Fruit fly (Drosophila melanogaster) whole organism, prepupa: ENCODE data around the gene eIF3l.

Experiments
- CG10631 ChIP-seq: fragments of 200-800 bp; sonication (Bioruptor generic); optimal IDR thresholded peaks from 2 replicates; lab custom pipeline; 2016; ENCODE audit warnings: missing biosample characterization, missing genetic modification characterization
- CG10669 ChIP-seq: fragments of 200-800 bp; sonication (Bioruptor generic); optimal IDR thresholded peaks from 3 replicates; lab custom pipeline; 2018; ENCODE audit warnings: missing biosample characterization, mild to moderate bottlenecking, missing genetic modification characterization, moderate library complexity
- CG11294 ChIP-seq: fragments of 200-800 bp; sonication (Bioruptor generic); IDR thresholded peaks from 2 replicates; pipeline ENCODE4 v1.3.6; 2022; ENCODE audit warnings: missing biosample characterization, missing genetic modification characterization
- CG11902 ChIP-seq: fragments of 200-800 bp; sonication (Bioruptor generic); optimal IDR thresholded peaks from 3 replicates; lab custom pipeline; 2016; ENCODE audit warnings: missing biosample characterization, missing genetic modification characterization
- CG1621 ChIP-seq: fragments of 200-800 bp; sonication (Bioruptor generic); optimal IDR thresholded peaks from 3 replicates; lab custom pipeline; 2018; ENCODE audit warnings: missing biosample characterization, mild to moderate bottlenecking, missing genetic modification characterization
- CG3032 ChIP-seq: fragments of 200-800 bp; optimal IDR thresholded peaks from 2 replicates; lab custom pipeline; 2019; ENCODE audit warnings: missing biosample characterization, mild to moderate bottlenecking, missing genetic modification characterization, moderate library complexity
- CG32006 ChIP-seq: fragments of 200-800 bp; sonication (Bioruptor generic); optimal IDR thresholded peaks from 3 replicates; lab custom pipeline; 2017; ENCODE audit warnings: missing biosample characterization, mild to moderate bottlenecking, missing genetic modification characterization
- CG34406 ChIP-seq: fragments of 200-800 bp; sonication (Bioruptor generic); optimal IDR thresholded peaks from 3 replicates; lab custom pipeline; 2016; ENCODE audit warnings: missing biosample characterization, missing genetic modification characterization
- CG6163 ChIP-seq: fragments of 200-800 bp; sonication (Bioruptor generic); IDR thresholded peaks from 3 replicates; pipeline ENCODE4 v1.3.6; 2022; ENCODE audit warnings: missing biosample characterization, missing genetic modification characterization
- CG6276 ChIP-seq: fragments of 200-800 bp; sonication (Bioruptor generic); optimal IDR thresholded peaks from 2 replicates; lab custom pipeline; 2017; ENCODE audit warnings: missing biosample characterization, mild to moderate bottlenecking, missing genetic modification characterization
- CG6854 ChIP-seq: fragments of 200-800 bp; sonication (Bioruptor generic); optimal IDR thresholded peaks from 2 replicates; lab custom pipeline; 2017; ENCODE audit warnings: missing biosample characterization, mild to moderate bottlenecking, missing genetic modification characterization
- CG8319 ChIP-seq: fragments of 200-800 bp; sonication (Bioruptor generic); optimal IDR thresholded peaks from 3 replicates; lab custom pipeline; 2016; ENCODE audit warnings: missing biosample characterization, missing genetic modification characterization
- CG8632 ChIP-seq: fragments of 200-800 bp; sonication (Bioruptor generic); optimal IDR thresholded peaks from 3 replicates; lab custom pipeline; 2016; ENCODE audit warnings: missing biosample characterization, missing genetic modification characterization
- CG9139 ChIP-seq: fragments of 200-800 bp; sonication (Bioruptor generic); optimal IDR thresholded peaks from 3 replicates; lab custom pipeline; 2017; ENCODE audit warnings: missing biosample characterization, mild to moderate bottlenecking, missing genetic modification characterization
- Eip75B ChIP-seq: fragments of 200-800 bp; sonication (Bioruptor generic); optimal IDR thresholded peaks from 3 replicates; lab custom pipeline; 2016; ENCODE audit warnings: missing biosample characterization, missing genetic modification characterization
- Ets21C ChIP-seq: fragments of 200-800 bp; sonication (Bioruptor generic); optimal IDR thresholded peaks from 3 replicates; lab custom pipeline; 2016; ENCODE audit warnings: missing biosample characterization, missing genetic modification characterization
- Lpt ChIP-seq: fragments of 200-800 bp; sonication (Bioruptor generic); optimal IDR thresholded peaks from 3 replicates; lab custom pipeline; 2016; ENCODE audit warnings: missing biosample characterization, missing genetic modification characterization
- Met ChIP-seq: fragments of 200-800 bp; sonication (Bioruptor generic); optimal IDR thresholded peaks from 3 replicates; lab custom pipeline; 2016; ENCODE audit warnings: missing biosample characterization, missing genetic modification characterization
- OdsH ChIP-seq: fragments of 200-800 bp; sonication (Bioruptor generic); optimal IDR thresholded peaks from 3 replicates; lab custom pipeline; 2016; ENCODE audit warnings: missing biosample characterization, missing genetic modification characterization
- Smox ChIP-seq: fragments of 200-800 bp; sonication (Bioruptor generic); optimal IDR thresholded peaks from 3 replicates; lab custom pipeline; 2016; ENCODE audit warnings: missing biosample characterization, missing genetic modification characterization
- Sox102F ChIP-seq: fragments of 200-800 bp; sonication (Bioruptor generic); optimal IDR thresholded peaks from 2 replicates; lab custom pipeline; 2016; ENCODE audit warnings: missing biosample characterization, mild to moderate bottlenecking, missing genetic modification characterization
- eg ChIP-seq: fragments of 200-800 bp; sonication (Bioruptor generic); IDR thresholded peaks from 3 replicates; pipeline ENCODE4 v1.3.6; 2022; ENCODE audit warnings: missing biosample characterization, missing genetic modification characterization
- esn ChIP-seq: fragments of 200-800 bp; sonication (Bioruptor generic); optimal IDR thresholded peaks from 2 replicates; lab custom pipeline; 2016; ENCODE audit warnings: missing biosample characterization, mild to moderate bottlenecking, missing genetic modification characterization, moderate library complexity
- net ChIP-seq: fragments of 200-800 bp; sonication (Bioruptor generic); optimal IDR thresholded peaks from 3 replicates; lab custom pipeline; 2016; ENCODE audit warnings: missing biosample characterization, missing genetic modification characterization
- pdm3 ChIP-seq: fragments of 200-800 bp; sonication (Bioruptor generic); optimal IDR thresholded peaks from 3 replicates; lab custom pipeline; 2016; ENCODE audit warnings: missing biosample characterization, missing genetic modification characterization
- spab ChIP-seq: fragments of 200-800 bp; sonication (Bioruptor generic); optimal IDR thresholded peaks from 2 replicates; lab custom pipeline; 2017; ENCODE audit warnings: missing biosample characterization, mild to moderate bottlenecking, missing genetic modification characterization, missing genetic modification reagents
- svp ChIP-seq: fragments of 200-800 bp; sonication (Bioruptor generic); peaks from one replicate; lab custom pipeline; 2016; ENCODE audit warnings: missing biosample characterization, missing genetic modification characterization
- vri ChIP-seq: fragments of 200-800 bp; sonication (Bioruptor generic); optimal IDR thresholded peaks from 3 replicates; lab custom pipeline; 2016; ENCODE audit warnings: missing biosample characterization, mild to moderate bottlenecking, missing genetic modification characterization

The eIF3l gene

dm6 chr3L:12185336-12185735, 39.4 kb upstream of the eIF3l start:
- peak; percentile 71 for TF ChIP-seq svp (GFP tag; lab: Kevin White, UChicago)
- no peak for TF ChIP-seq Ets21C (GFP tag; lab: Kevin White, UChicago)

- TF ChIP-seq svp (GFP tag; lab: Kevin White, UChicago), result peak; percentile 71
- TF ChIP-seq CG3032 (tag; lab: Kevin White, UChicago), result no peak
- TF ChIP-seq CG11902 (GFP tag; lab: Kevin White, UChicago), result no peak
- TF ChIP-seq CG6276 (GFP tag; lab: Kevin White, UChicago), result no peak
- TF ChIP-seq CG6854 (GFP tag; lab: Kevin White, UChicago), result no peak
- no peak for TF ChIP-seq esn (GFP tag; lab: Kevin White, UChicago)
Observed at dm6 chr3L:12184564-12185034, 38.7 kb upstream of the eIF3l start, which contains the start of gene Miox. Gene Miox, plus strand, starts transcription at chr3L:12184984.

- TF ChIP-seq svp (GFP tag; lab: Kevin White, UChicago), result peak; percentile 44
- no peak for TF ChIP-seq pdm3 (GFP tag; lab: Kevin White, UChicago)
Observed at dm6 chr3L:12183967-12184366, 38.1 kb upstream of the eIF3l start.

- TF ChIP-seq Lpt (no peak), Eip75B (GFP tag; lab: Kevin White, UChicago) (no peak), CG8632 (no peak), Smox (no peak), CG6163 (GFP tag; lab: Robert Waterston, UW) (no peak), CG34406 (GFP tag; lab: Kevin White, UChicago) (no peak), Sox102F (no peak), vri (no peak), CG9139 (GFP tag; lab: Kevin White, UChicago) (no peak), spab (no peak), CG10669 (GFP tag; lab: Kevin White, UChicago) (no peak)
Observed at dm6 chr3L:12178847-12179437, 33.0 kb upstream of the eIF3l start.

- TF ChIP-seq CG8319 (GFP tag; lab: Kevin White, UChicago) (no peak), CG1621 (tag; lab: Kevin White, UChicago) (no peak), svp (GFP tag; lab: Kevin White, UChicago) (no peak), CG10631 (no peak), CG6163 (GFP tag; lab: Robert Waterston, UW) (no peak)
Observed at dm6 chr3L:12177301-12177700, 31.4 kb upstream of the eIF3l start, which contains the start of gene CAH2. Gene CAH2, plus strand, starts transcription at chr3L:12177601.

dm6 chr3L:12175382-12175781, 29.5 kb upstream of the eIF3l start, which contains the start of gene Rh7:
Gene Rh7, minus strand, starts transcription at chr3L:12175482.
- TF ChIP-seq OdsH (GFP tag; lab: Kevin White, UChicago) (no peak), svp (GFP tag; lab: Kevin White, UChicago) (peak; percentile 27), CG6854 (GFP tag; lab: Kevin White, UChicago) (no peak)

dm6 chr3L:12163693-12164092, 17.8 kb upstream of the eIF3l start, which contains the start of gene CG9760:
Gene CG9760, minus strand, starts transcription at chr3L:12163735.
- TF ChIP-seq CG32006 (GFP tag; lab: Kevin White, UChicago) (peak; percentile 14), CG6276 (GFP tag; lab: Kevin White, UChicago) (peak; percentile 12), CG6163 (GFP tag; lab: Robert Waterston, UW) (peak; percentile 49; the same call in 1 of the 3 replicates), Met (no peak), eg (GFP tag; lab: Robert Waterston, UW) (peak; percentile 74), Eip75B (GFP tag; lab: Kevin White, UChicago) (no peak), net (peak; percentile 28), CG11294 (GFP tag; lab: Robert Waterston, UW) (0 out of 2 replicates have a peak, but pooled peaks have one; percentile 13), OdsH (GFP tag; lab: Kevin White, UChicago) (peak; percentile 7), svp (GFP tag; lab: Kevin White, UChicago) (peak; percentile 6)
